Worm (Caenorhabditis elegans) whole organism, L1 larva: ENCODE data around the gene abi-1.

Source experiments
- C16A3.4 ChIP-seq: fragments of 150-350 bp; optimal IDR thresholded peaks from 2 replicates; lab custom pipeline; 2014; ENCODE audit warnings: missing biosample characterization, missing genetic modification characterization
- C34B4.2 ChIP-seq: sonication (generic microtip); optimal IDR thresholded peaks from 2 replicates; lab custom pipeline; 2017; ENCODE audit warnings: mild to moderate bottlenecking, missing genetic modification characterization, missing compliant biosample characterization
- F16B12.6 ChIP-seq: fragments of 150-350 bp; optimal IDR thresholded peaks from 2 replicates; lab custom pipeline; 2014; ENCODE audit warnings: missing biosample characterization, missing genetic modification characterization
- Y116A8C.19 ChIP-seq: sonication (generic microtip); optimal IDR thresholded peaks from 2 replicates; lab custom pipeline; 2016; ENCODE audit warnings: missing compliant biosample characterization, missing genetic modification characterization, borderline replicate concordance
- blmp-1 ChIP-seq: fragments of 150-350 bp; optimal IDR thresholded peaks from 2 replicates; lab custom pipeline; 2014; ENCODE audit warnings: missing biosample characterization, missing genetic modification characterization
- ceh-63 ChIP-seq: fragments of 200-800 bp; sonication (Bioruptor generic); optimal IDR thresholded peaks from 2 replicates; lab custom pipeline; 2018; ENCODE audit warnings: mild to moderate bottlenecking, missing genetic modification characterization, missing compliant biosample characterization
- ceh-82 ChIP-seq, 3 experiments: fragments of 150-350 bp in 1 of 3; sonication (generic microtip) in 2 of 3; optimal IDR thresholded peaks; 2 replicates each; lab custom pipeline; 2014 to 2017; ENCODE audit warnings: missing biosample characterization in 3 of 3, missing genetic modification characterization in 3 of 3
- ceh-88 ChIP-seq: fragments of 200-800 bp; sonication (Bioruptor generic); IDR thresholded peaks from 2 replicates; pipeline ENCODE4 v1.3.6; 2022; ENCODE audit warnings: missing genetic modification characterization, missing compliant biosample characterization
- dpl-1 ChIP-seq, 3 experiments: fragments of 150-350 bp in 2 of 3; sonication (generic microtip) in 1 of 3; optimal IDR thresholded peaks; 2 replicates each; lab custom pipeline; 2014 to 2017; ENCODE audit warnings: missing biosample characterization in 3 of 3, missing genetic modification characterization in 3 of 3, missing genetic modification reagents in 3 of 3
- dsc-1 ChIP-seq: sonication (generic microtip); optimal IDR thresholded peaks from 2 replicates; lab custom pipeline; 2016; ENCODE audit warnings: mild to moderate bottlenecking, missing genetic modification characterization, missing compliant biosample characterization
- efl-1 ChIP-seq, 4 experiments: fragments of 150-350 bp; optimal IDR thresholded peaks in 3 of 4; peaks in 1 of 4; 1 replicate in 1 of 4; 2 replicates in 3 of 4; lab custom pipeline; 2014; ENCODE audit warnings: missing biosample characterization in 2 of 4, missing genetic modification characterization in 2 of 4, missing genetic modification reagents in 2 of 4
- egl-27 ChIP-seq, 2 experiments: fragments of 150-350 bp in 1 of 2; sonication (generic microtip); optimal IDR thresholded peaks; 3 replicates each; lab custom pipeline; 2017 to 2018; ENCODE audit warnings: missing biosample characterization in 2 of 2, missing genetic modification characterization in 2 of 2, missing genetic modification reagents in 2 of 2
- fkh-10 ChIP-seq: sonication (generic microtip); optimal IDR thresholded peaks from 2 replicates; lab custom pipeline; 2017; ENCODE audit warnings: missing biosample characterization, missing genetic modification reagents, missing genetic modification characterization
- fkh-4 ChIP-seq: sonication (generic microtip); optimal IDR thresholded peaks from 2 replicates; lab custom pipeline; 2016; ENCODE audit warnings: missing compliant biosample characterization, missing genetic modification characterization, borderline replicate concordance
- fkh-8 ChIP-seq: sonication (generic microtip); optimal IDR thresholded peaks from 2 replicates; lab custom pipeline; 2016; ENCODE audit warnings: mild to moderate bottlenecking, missing genetic modification characterization, missing compliant biosample characterization
- fos-1 ChIP-seq: fragments of 150-350 bp; optimal IDR thresholded peaks from 2 replicates; lab custom pipeline; 2014; ENCODE audit warnings: missing biosample characterization, missing genetic modification characterization
- hlh-17 ChIP-seq: fragments of 200-800 bp; sonication (Bioruptor generic); optimal IDR thresholded peaks from 2 replicates; lab custom pipeline; 2018; ENCODE audit warnings: missing genetic modification characterization, mild to moderate bottlenecking, missing compliant biosample characterization, moderate library complexity, borderline replicate concordance
- hpl-2 ChIP-seq: fragments of 150-350 bp; optimal IDR thresholded peaks from 2 replicates; lab custom pipeline; 2014; ENCODE audit warnings: missing biosample characterization, missing genetic modification reagents, missing genetic modification characterization
- jun-1 ChIP-seq: fragments of 150-350 bp; optimal IDR thresholded peaks from 2 replicates; lab custom pipeline; 2014; ENCODE audit warnings: missing biosample characterization, missing genetic modification reagents, missing genetic modification characterization
- lin-15B ChIP-seq: fragments of 150-350 bp; sonication (generic microtip); optimal IDR thresholded peaks from 3 replicates; lab custom pipeline; 2014; ENCODE audit warnings: missing biosample characterization, missing genetic modification characterization
- lin-35 ChIP-seq, 2 experiments: fragments of 150-350 bp; optimal IDR thresholded peaks; 2 replicates each; lab custom pipeline; 2014; ENCODE audit warnings: missing biosample characterization in 2 of 2, missing genetic modification characterization in 2 of 2, missing genetic modification reagents in 2 of 2
- lin-39 ChIP-seq: fragments of 150-350 bp; optimal IDR thresholded peaks from 2 replicates; lab custom pipeline; 2014; ENCODE audit warnings: missing biosample characterization, missing genetic modification reagents, missing genetic modification characterization
- lsy-2 ChIP-seq, 2 experiments: fragments of 150-350 bp; optimal IDR thresholded peaks; 2 replicates each; lab custom pipeline; 2014; ENCODE audit warnings: missing biosample characterization in 2 of 2, missing genetic modification characterization in 2 of 2
- mab-9 ChIP-seq: fragments of 200-800 bp; sonication (Bioruptor generic); IDR thresholded peaks from 2 replicates; pipeline ENCODE4 v1.3.6; 2022; ENCODE audit warnings: missing genetic modification reagents, missing genetic modification characterization, missing compliant biosample characterization
- mdl-1 ChIP-seq, 2 experiments: fragments of 150-350 bp; optimal IDR thresholded peaks; 2 replicates each; lab custom pipeline; 2014 to 2017; ENCODE audit warnings: missing biosample characterization in 2 of 2, missing genetic modification characterization in 2 of 2, inconsistent platforms in 1 of 2
- mep-1 ChIP-seq: fragments of 150-350 bp; optimal IDR thresholded peaks from 2 replicates; lab custom pipeline; 2014; ENCODE audit warnings: missing biosample characterization, missing genetic modification characterization
- nhr-19 ChIP-seq: fragments of 200-800 bp; sonication (Bioruptor generic); conservative IDR thresholded peaks from 2 replicates; pipeline ENCODE4 v1.3.6; 2022; ENCODE audit warnings: missing genetic modification characterization, missing compliant biosample characterization
- nhr-20 ChIP-seq: sonication (generic microtip); optimal IDR thresholded peaks from 2 replicates; lab custom pipeline; 2016; ENCODE audit warnings: mild to moderate bottlenecking, missing genetic modification characterization, missing compliant biosample characterization
- nhr-237 ChIP-seq: fragments of 150-350 bp; optimal IDR thresholded peaks from 2 replicates; lab custom pipeline; 2014; ENCODE audit warnings: missing biosample characterization, missing genetic modification characterization
- nhr-28 ChIP-seq: fragments of 150-350 bp; optimal IDR thresholded peaks from 2 replicates; lab custom pipeline; 2014; ENCODE audit warnings: missing biosample characterization, missing genetic modification characterization
- nhr-71 ChIP-seq: sonication (generic microtip); optimal IDR thresholded peaks from 2 replicates; lab custom pipeline; 2016; ENCODE audit warnings: mild to moderate bottlenecking, missing genetic modification characterization, moderate library complexity, missing compliant biosample characterization
- nhr-76 ChIP-seq: sonication (generic microtip); optimal IDR thresholded peaks from 2 replicates; lab custom pipeline; 2017; ENCODE audit warnings: missing biosample characterization, missing genetic modification characterization
- nhr-84 ChIP-seq: sonication (generic microtip); optimal IDR thresholded peaks from 2 replicates; lab custom pipeline; 2017; ENCODE audit warnings: missing biosample characterization, missing genetic modification characterization
- nhr-85 ChIP-seq: sonication (generic microtip); peaks from one replicate; lab custom pipeline; 2016; ENCODE audit warnings: missing genetic modification characterization, inconsistent platforms, missing compliant biosample characterization
- pax-3 ChIP-seq: fragments of 200-800 bp; sonication (Bioruptor generic); optimal IDR thresholded peaks from 2 replicates; lab custom pipeline; 2018; ENCODE audit warnings: mild to moderate bottlenecking, missing genetic modification characterization, moderate library complexity, missing compliant biosample characterization
- pqm-1 ChIP-seq: sonication (generic microtip); optimal IDR thresholded peaks from 3 replicates; lab custom pipeline; 2017; ENCODE audit warnings: missing biosample characterization, missing genetic modification characterization
- rnt-1 ChIP-seq: sonication (generic microtip); optimal IDR thresholded peaks from 2 replicates; lab custom pipeline; 2016; ENCODE audit warnings: mild to moderate bottlenecking, missing genetic modification characterization, moderate library complexity, missing compliant biosample characterization
- skn-1 ChIP-seq: fragments of 150-350 bp; optimal IDR thresholded peaks from 2 replicates; lab custom pipeline; 2014; ENCODE audit warnings: missing biosample characterization, missing genetic modification characterization
- snu-23 ChIP-seq: sonication (generic microtip); optimal IDR thresholded peaks from 2 replicates; lab custom pipeline; 2016; ENCODE audit warnings: missing genetic modification characterization, missing compliant biosample characterization
- swsn-7 ChIP-seq: sonication (generic microtip); optimal IDR thresholded peaks from 2 replicates; lab custom pipeline; 2016; ENCODE audit warnings: missing genetic modification characterization, missing compliant biosample characterization
- unc-130 ChIP-seq: fragments of 150-350 bp; optimal IDR thresholded peaks from 2 replicates; lab custom pipeline; 2017; ENCODE audit warnings: missing biosample characterization, missing genetic modification characterization, inconsistent platforms
- unc-86 ChIP-seq: sonication (generic microtip); optimal IDR thresholded peaks from 2 replicates; lab custom pipeline; 2016; ENCODE audit warnings: missing genetic modification characterization, missing compliant biosample characterization
- unc-98 ChIP-seq: fragments of 200-800 bp; sonication (Bioruptor generic); IDR thresholded peaks from 2 replicates; pipeline ENCODE4 v1.3.6; 2022; ENCODE audit warnings: missing genetic modification characterization, missing compliant biosample characterization
- xbp-1 ChIP-seq: sonication (generic microtip); optimal IDR thresholded peaks from 2 replicates; lab custom pipeline; 2016; ENCODE audit warnings: missing genetic modification characterization, missing compliant biosample characterization
- zag-1 ChIP-seq: fragments of 150-350 bp; optimal IDR thresholded peaks from 2 replicates; lab custom pipeline; 2014; ENCODE audit warnings: missing biosample characterization, missing genetic modification characterization
- ztf-11 ChIP-seq, 2 experiments: sonication (generic microtip); optimal IDR thresholded peaks; 2 replicates each; lab custom pipeline; 2016 to 2017; ENCODE audit warnings: missing genetic modification characterization in 2 of 2, missing biosample characterization in 1 of 2, missing compliant biosample characterization in 1 of 2
- ztf-4 ChIP-seq: fragments of 150-350 bp; optimal IDR thresholded peaks from 2 replicates; lab custom pipeline; 2014; ENCODE audit warnings: missing biosample characterization, missing genetic modification characterization

Gene abi-1

DNA sequence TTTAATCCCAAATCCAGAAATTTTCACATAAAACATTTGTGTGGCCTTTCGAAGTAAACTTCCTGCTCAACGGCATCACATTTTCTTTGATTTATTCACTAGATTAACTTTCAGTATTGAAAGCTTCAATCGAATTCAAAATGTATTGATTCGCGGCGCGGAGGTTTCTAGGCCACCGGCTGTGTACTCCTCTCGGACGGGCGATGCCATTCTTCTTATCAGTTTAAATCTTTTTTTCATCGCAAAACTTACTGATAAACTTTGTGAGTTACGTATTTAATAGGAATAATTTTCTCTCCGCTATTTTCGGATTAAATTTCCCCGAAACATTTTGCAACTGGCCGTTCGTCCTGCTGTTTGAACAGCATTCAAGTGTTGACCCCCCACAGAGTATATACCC lies 29.3 kb upstream of the abi-1 start (continued):
- TF ChIP-seq nhr-237 (tag; lab: Kevin White, UChicago) (no peak), fkh-4 (tag; lab: Kevin White, UChicago) (peak; percentile 93), pqm-1 (tag; lab: Kevin White, UChicago) (no peak), lin-39 (tag; lab: Kevin White, UChicago) (peak; percentile 34), unc-86 (tag; lab: Kevin White, UChicago) (peak; percentile 55), mdl-1 (tag; optimal IDR thresholded peaks at IDR 0.05; lab: Kevin White, UChicago) (peak in 1 of 2 experiments; percentile 21), C34B4.2 (tag; lab: Kevin White, UChicago) (no peak), dpl-1 (GFP tag; optimal IDR thresholded peaks at IDR 0.05; lab: Kevin White, UChicago) (peak; percentile 81 to 91 (median 90)), jun-1 (tag; lab: Kevin White, UChicago) (peak; percentile 61), nhr-84 (tag; lab: Kevin White, UChicago) (no peak), skn-1 (peak; percentile 52), ztf-4 (peak; percentile 69), fkh-8 (tag; lab: Kevin White, UChicago) (peak; percentile 55), lsy-2 (tag; optimal IDR thresholded peaks at IDR 0.05; lab: Kevin White, UChicago) (peak; percentile 73 to 76), unc-98 (GFP tag; lab: Robert Waterston, UW) (no peak; the same call in 1 of the 2 replicates), nhr-28 (tag; lab: Kevin White, UChicago) (no peak), mep-1 (tag; lab: Kevin White, UChicago) (no peak), C16A3.4 (tag; lab: Kevin White, UChicago) (peak; percentile 45), unc-130 (tag; lab: Kevin White, UChicago) (peak; percentile 71), dsc-1 (tag; lab: Kevin White, UChicago) (peak; percentile 92), pax-3 (tag; lab: Kevin White, UChicago) (peak; percentile 86), nhr-20 (tag; lab: Kevin White, UChicago) (peak; percentile 85), nhr-76 (tag; lab: Kevin White, UChicago) (no peak), zag-1 (tag; lab: Kevin White, UChicago) (no peak), hpl-2 (GFP tag; lab: Kevin White, UChicago) (no peak), nhr-19 (GFP tag; lab: Robert Waterston, UW) (peak; percentile 85), lin-35 (GFP tag; optimal IDR thresholded peaks at IDR 0.05; lab: Kevin White, UChicago) (peak; percentile 86 to 92), rnt-1 (peak; percentile 98), xbp-1 (tag; lab: Kevin White, UChicago) (peak; percentile 85), mab-9 (GFP tag; lab: Robert Waterston, UW) (peak; percentile 60), nhr-71 (tag; lab: Kevin White, UChicago) (peak; percentile 91), Y116A8C.19 (tag; lab: Kevin White, UChicago) (peak; percentile 68)
- TF ChIP-seq, all 84 proteins: peak for 54

- peak; percentile 21 for TF ChIP-seq blmp-1 (tag; lab: Kevin White, UChicago)
- no peak for TF ChIP-seq fos-1 (tag; lab: Kevin White, UChicago)
Measured at ce11 chrIII:5721488-5721887, 28.9 kb upstream of the abi-1 start.

DNA sequence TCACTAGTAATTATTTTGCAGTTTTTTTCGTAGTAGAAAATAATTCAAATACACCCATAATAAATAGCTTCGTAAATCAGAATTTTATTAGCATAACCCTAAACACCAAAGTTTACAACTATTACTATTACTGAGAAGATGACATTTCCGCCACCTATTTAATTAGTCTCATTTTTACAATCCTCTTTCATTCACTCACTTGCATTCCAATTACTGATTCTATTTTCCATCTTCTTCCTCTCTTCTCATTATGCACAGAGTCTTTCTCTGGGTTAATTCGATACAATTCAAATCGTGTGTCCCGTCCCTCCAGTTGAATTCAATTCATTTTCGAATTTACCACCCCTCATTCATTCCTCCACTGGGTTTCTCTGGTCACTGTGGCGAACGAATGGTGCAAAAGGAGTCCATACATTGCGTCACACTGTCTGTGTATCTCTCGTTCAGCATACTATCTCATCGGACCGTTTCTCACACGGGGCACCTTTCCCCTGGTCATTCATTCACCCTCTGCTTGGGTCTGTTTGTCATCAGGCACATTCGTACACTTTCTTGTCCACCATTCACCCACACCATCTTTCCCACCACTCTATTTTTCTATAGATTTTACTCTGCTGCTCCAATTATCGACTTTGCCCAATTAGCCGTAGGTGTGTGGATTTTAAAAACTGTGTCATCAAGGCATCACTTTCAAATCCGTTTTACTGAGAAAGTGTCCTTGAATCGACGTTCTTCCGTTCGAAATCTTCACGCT lies 27.9 kb upstream of the abi-1 start:
- peak in 1 of 2 experiments; percentile 27 for TF ChIP-seq ztf-11 (tag; optimal IDR thresholded peaks at IDR 0.05; lab: Kevin White, UChicago)
- no peak for TF ChIP-seq ceh-88 (GFP tag; lab: Robert Waterston, UW)
- TF ChIP-seq nhr-85 (tag; lab: Kevin White, UChicago), result peak; percentile 53
- no peak for TF ChIP-seq lin-15B (tag; lab: Kevin White, UChicago)
- no peak for TF ChIP-seq nhr-237 (tag; lab: Kevin White, UChicago)
- no peak for TF ChIP-seq fkh-10 (GFP tag; lab: Kevin White, UChicago)
- TF ChIP-seq efl-1 (optimal IDR thresholded peaks at IDR 0.05; lab: Kevin White, UChicago), result no peak
- peak in 1 of 2 experiments; percentile 60 for TF ChIP-seq efl-1 (GFP tag; optimal IDR thresholded peaks at IDR 0.05 in 1 of 2; lab: Kevin White, UChicago)
- no peak for TF ChIP-seq nhr-20 (tag; lab: Kevin White, UChicago)
- no peak for TF ChIP-seq swsn-7 (tag; lab: Kevin White, UChicago)
- no peak for TF ChIP-seq ceh-82 (tag; optimal IDR thresholded peaks at IDR 0.05; lab: Kevin White, UChicago)
- no peak for TF ChIP-seq nhr-19 (GFP tag; lab: Robert Waterston, UW)
- no peak for TF ChIP-seq zag-1 (tag; lab: Kevin White, UChicago)
- TF ChIP-seq nhr-71 (tag; lab: Kevin White, UChicago), result no peak
- no peak for TF ChIP-seq egl-27 (tag; optimal IDR thresholded peaks at IDR 0.05; lab: Kevin White, UChicago)
- no peak for TF ChIP-seq F16B12.6 (tag; lab: Kevin White, UChicago)
- no peak for TF ChIP-seq snu-23 (GFP tag; lab: Kevin White, UChicago)
- TF ChIP-seq unc-98 (GFP tag; lab: Robert Waterston, UW), result no peak
- TF ChIP-seq dpl-1 (GFP tag; optimal IDR thresholded peaks at IDR 0.05; lab: Kevin White, UChicago), result no peak
- TF ChIP-seq ceh-63 (GFP tag; lab: Kevin White, UChicago), result no peak
- no peak for TF ChIP-seq hlh-17 (GFP tag; lab: Kevin White, UChicago)
